Fruit fly (Drosophila melanogaster) whole organism, embryonic: Measurements from ENCODE around the gene CG31816.

Source experiments
- CG10462 ChIP-seq: fragments of 200-800 bp; sonication (Bioruptor generic); optimal IDR thresholded peaks from 2 replicates; lab custom pipeline; 2016; ENCODE audit warnings: missing biosample characterization, missing genetic modification characterization
- CG12071 ChIP-seq: fragments of 200-800 bp; sonication (Bioruptor generic); optimal IDR thresholded peaks from 3 replicates; lab custom pipeline; 2018; ENCODE audit warnings: missing biosample characterization, mild to moderate bottlenecking, missing genetic modification characterization
- CG14441 ChIP-seq: fragments of 200-800 bp; sonication (Bioruptor generic); IDR thresholded peaks from 2 replicates; pipeline ENCODE4 v1.3.6; 2022; ENCODE audit warnings: missing biosample characterization, missing genetic modification characterization
- CG14710 ChIP-seq: fragments of 200-800 bp; sonication (Bioruptor generic); optimal IDR thresholded peaks from 3 replicates; lab custom pipeline; 2019; ENCODE audit warnings: missing biosample characterization, mild to moderate bottlenecking, missing genetic modification characterization, moderate library complexity
- CG1529 ChIP-seq: fragments of 200-800 bp; sonication (Bioruptor generic); optimal IDR thresholded peaks from 3 replicates; lab custom pipeline; 2018; ENCODE audit warnings: missing biosample characterization, missing genetic modification characterization
- CG16779 ChIP-seq: fragments of 200-800 bp; sonication (Bioruptor generic); IDR thresholded peaks from 2 replicates; pipeline ENCODE4 v1.3.6; 2022; ENCODE audit warnings: missing biosample characterization, missing genetic modification characterization
- CG16815 ChIP-seq: fragments of 200-800 bp; sonication (Bioruptor generic); optimal IDR thresholded peaks from 3 replicates; lab custom pipeline; 2017; ENCODE audit warnings: missing biosample characterization, mild to moderate bottlenecking, missing genetic modification characterization
- CG17359 ChIP-seq: fragments of 200-800 bp; sonication (Bioruptor generic); optimal IDR thresholded peaks from 3 replicates; lab custom pipeline; 2018; ENCODE audit warnings: missing biosample characterization, mild to moderate bottlenecking, missing genetic modification characterization, moderate library complexity
- CG1792 ChIP-seq: fragments of 200-800 bp; sonication (Bioruptor generic); optimal IDR thresholded peaks from 2 replicates; lab custom pipeline; 2016; ENCODE audit warnings: missing biosample characterization, missing genetic modification characterization
- CG18262 ChIP-seq: fragments of 200-800 bp; optimal IDR thresholded peaks from 3 replicates; lab custom pipeline; 2019; ENCODE audit warnings: missing biosample characterization, mild to moderate bottlenecking, missing genetic modification characterization, moderate library complexity
- CG2199 ChIP-seq: fragments of 200-800 bp; sonication (Bioruptor generic); IDR thresholded peaks from 3 replicates; pipeline ENCODE4 v1.3.6; 2022; ENCODE audit warnings: missing biosample characterization, missing genetic modification characterization
- CG30431 ChIP-seq: fragments of 200-800 bp; sonication (Bioruptor generic); optimal IDR thresholded peaks from 2 replicates; lab custom pipeline; 2017; ENCODE audit warnings: missing biosample characterization, missing genetic modification characterization
- CG31441 ChIP-seq: fragments of 200-800 bp; sonication (Bioruptor generic); IDR thresholded peaks from 2 replicates; pipeline ENCODE4 v1.3.6; 2022; ENCODE audit warnings: missing biosample characterization, missing genetic modification characterization
- CG3163 ChIP-seq: fragments of 200-800 bp; sonication (Bioruptor generic); optimal IDR thresholded peaks from 3 replicates; lab custom pipeline; 2016; ENCODE audit warnings: missing biosample characterization, missing genetic modification characterization
- CG6854 ChIP-seq: fragments of 200-800 bp; sonication (Bioruptor generic); optimal IDR thresholded peaks from 3 replicates; lab custom pipeline; 2017; ENCODE audit warnings: missing biosample characterization, mild to moderate bottlenecking, missing genetic modification characterization
- CG7987 ChIP-seq: fragments of 200-800 bp; sonication (Bioruptor generic); optimal IDR thresholded peaks from 2 replicates; lab custom pipeline; 2018; ENCODE audit warnings: missing biosample characterization, mild to moderate bottlenecking, missing genetic modification characterization, moderate library complexity
- CG8290 ChIP-seq, 3 experiments: fragments of 200-800 bp; sonication (Bioruptor generic); optimal IDR thresholded peaks; 2 replicates each; lab custom pipeline; 2016 to 2019; ENCODE audit warnings: missing biosample characterization in 3 of 3, missing genetic modification characterization in 3 of 3, mild to moderate bottlenecking in 2 of 3, moderate library complexity in 1 of 3
- CG8359 ChIP-seq: fragments of 200-800 bp; sonication (Bioruptor generic); optimal IDR thresholded peaks from 2 replicates; lab custom pipeline; 2017; ENCODE audit warnings: missing biosample characterization, mild to moderate bottlenecking, missing genetic modification characterization, borderline replicate concordance
- Deaf1 ChIP-seq: fragments of 200-800 bp; optimal IDR thresholded peaks from 3 replicates; lab custom pipeline; 2019; ENCODE audit warnings: missing biosample characterization, mild to moderate bottlenecking, missing genetic modification characterization, moderate library complexity
- Drgx ChIP-seq: fragments of 200-800 bp; sonication (Bioruptor generic); IDR thresholded peaks from 2 replicates; pipeline ENCODE4 v1.3.6; 2022; ENCODE audit warnings: missing biosample characterization, missing genetic modification characterization
- Eip74EF ChIP-seq, 2 experiments: fragments of 200-800 bp in 1 of 2; fragments of >200 bp in 1 of 2; sonication (Bioruptor generic) in 1 of 2; optimal IDR thresholded peaks; 2 replicates each; lab custom pipeline; 2017 to 2019; ENCODE audit warnings: missing biosample characterization in 2 of 2, missing genetic modification characterization in 2 of 2, mild to moderate bottlenecking in 1 of 2, moderate library complexity in 1 of 2
- Mad ChIP-seq: fragments of 200-800 bp; sonication (Bioruptor generic); optimal IDR thresholded peaks from 2 replicates; lab custom pipeline; 2016; ENCODE audit warnings: missing biosample characterization, missing genetic modification characterization
- Med ChIP-seq: fragments of 200-800 bp; sonication (Bioruptor generic); peaks from one replicate; lab custom pipeline; 2016; ENCODE audit warnings: missing biosample characterization, missing genetic modification characterization, mild to moderate bottlenecking, inconsistent platforms, moderate library complexity
- Optix ChIP-seq: fragments of 200-800 bp; sonication (Bioruptor generic); IDR thresholded peaks from 3 replicates; pipeline ENCODE4 v1.3.6; 2022; ENCODE audit warnings: missing biosample characterization, missing genetic modification characterization
- Sox100B ChIP-seq: fragments of 200-800 bp; sonication (Bioruptor generic); optimal IDR thresholded peaks from 3 replicates; lab custom pipeline; 2018; ENCODE audit warnings: missing biosample characterization, mild to moderate bottlenecking, missing genetic modification characterization
- Stat92E ChIP-seq, 3 experiments: fragments of >200 bp in 2 of 3; fragments of 200-800 bp in 1 of 3; sonication (Bioruptor generic) in 1 of 3; optimal IDR thresholded peaks; 2 replicates each; lab custom pipeline; 2017 to 2019; ENCODE audit warnings: missing biosample characterization in 3 of 3, missing genetic modification characterization in 3 of 3, mild to moderate bottlenecking in 1 of 3, moderate library complexity in 1 of 3
- Vsx1 ChIP-seq: fragments of 200-800 bp; sonication (Bioruptor generic); optimal IDR thresholded peaks from 2 replicates; lab custom pipeline; 2017; ENCODE audit warnings: missing biosample characterization, mild to moderate bottlenecking, missing genetic modification characterization, missing genetic modification reagents
- abd-A ChIP-seq: fragments of 200-800 bp; sonication (Bioruptor generic); optimal IDR thresholded peaks from 3 replicates; lab custom pipeline; 2019; ENCODE audit warnings: missing biosample characterization, mild to moderate bottlenecking, missing genetic modification characterization, moderate library complexity
- bcd ChIP-seq: fragments of 200-800 bp; sonication (Bioruptor generic); optimal IDR thresholded peaks from 2 replicates; lab custom pipeline; 2017; ENCODE audit warnings: missing biosample characterization, mild to moderate bottlenecking, missing genetic modification characterization
- bigmax ChIP-seq: fragments of 200-800 bp; sonication (Bioruptor generic); optimal IDR thresholded peaks from 2 replicates; lab custom pipeline; 2018; ENCODE audit warnings: missing biosample characterization, mild to moderate bottlenecking, missing genetic modification characterization
- chif ChIP-seq, 2 experiments: fragments of 200-800 bp; sonication (Bioruptor generic); optimal IDR thresholded peaks; 3 replicates each; lab custom pipeline; 2016; ENCODE audit warnings: missing biosample characterization in 2 of 2, missing genetic modification characterization in 2 of 2
- crol ChIP-seq: fragments of 200-800 bp; sonication (Bioruptor generic); IDR thresholded peaks from 2 replicates; pipeline ENCODE4 v1.3.6; 2022; ENCODE audit warnings: missing biosample characterization, missing genetic modification characterization
- dmrt99B ChIP-seq: fragments of 200-800 bp; sonication (Bioruptor generic); optimal IDR thresholded peaks from 2 replicates; lab custom pipeline; 2018; ENCODE audit warnings: missing biosample characterization, mild to moderate bottlenecking, missing genetic modification characterization, moderate library complexity
- eyg ChIP-seq: fragments of 200-800 bp; sonication (Bioruptor generic); optimal IDR thresholded peaks from 3 replicates; lab custom pipeline; 2016; ENCODE audit warnings: missing biosample characterization, missing genetic modification characterization
- grn ChIP-seq: fragments of 200-800 bp; sonication (Bioruptor generic); optimal IDR thresholded peaks from 3 replicates; lab custom pipeline; 2017; ENCODE audit warnings: missing biosample characterization, missing genetic modification characterization
- lab ChIP-seq: fragments of 200-800 bp; sonication (Bioruptor generic); optimal IDR thresholded peaks from 3 replicates; lab custom pipeline; 2017; ENCODE audit warnings: missing biosample characterization, missing genetic modification characterization, mild to moderate bottlenecking, moderate library complexity, missing genetic modification reagents
- lov ChIP-seq, 2 experiments: fragments of 200-800 bp in 1 of 2; fragments of >200 bp in 1 of 2; sonication (Bioruptor generic) in 1 of 2; IDR thresholded peaks in 1 of 2; optimal IDR thresholded peaks in 1 of 2; 2 replicates in 1 of 2; 3 replicates in 1 of 2; pipeline versions ENCODE4 v1.3.6 to Lab custom; 2017 to 2022; ENCODE audit warnings: missing biosample characterization in 1 of 2, missing genetic modification characterization in 1 of 2
- nerfin-2 ChIP-seq: fragments of 200-800 bp; sonication (Bioruptor generic); IDR thresholded peaks from 2 replicates; pipeline ENCODE4 v1.3.6; 2022; ENCODE audit warnings: missing biosample characterization, missing genetic modification characterization; ENCODE audit not compliant: partially characterized antibody
- ranshi ChIP-seq: fragments of 200-800 bp; sonication (Bioruptor generic); IDR thresholded peaks from 2 replicates; pipeline ENCODE4 v1.3.6; 2022; ENCODE audit warnings: missing biosample characterization, missing genetic modification characterization
- repo ChIP-seq: fragments of 200-800 bp; sonication (Bioruptor generic); optimal IDR thresholded peaks from 2 replicates; lab custom pipeline; 2016; ENCODE audit warnings: missing biosample characterization, missing genetic modification characterization
- rib ChIP-seq: fragments of 200-800 bp; sonication (Bioruptor generic); IDR thresholded peaks from 2 replicates; pipeline ENCODE4 v1.3.6; 2022; ENCODE audit warnings: missing biosample characterization, missing genetic modification characterization
- sqz ChIP-seq: fragments of 200-800 bp; sonication (Bioruptor generic); optimal IDR thresholded peaks from 3 replicates; lab custom pipeline; 2018; ENCODE audit warnings: missing biosample characterization, mild to moderate bottlenecking, missing genetic modification characterization
- sr ChIP-seq: fragments of 200-800 bp; sonication (Bioruptor generic); IDR thresholded peaks from 3 replicates; pipeline ENCODE4 v1.3.6; 2022; ENCODE audit warnings: missing biosample characterization, missing genetic modification characterization
- twi ChIP-seq: fragments of 200-800 bp; optimal IDR thresholded peaks from 2 replicates; lab custom pipeline; 2019; ENCODE audit warnings: missing biosample characterization, mild to moderate bottlenecking, missing genetic modification characterization, moderate library complexity
- vvl ChIP-seq: fragments of 200-800 bp; sonication (Bioruptor generic); IDR thresholded peaks from 2 replicates; pipeline ENCODE4 v1.3.6; 2022; ENCODE audit warnings: missing biosample characterization, missing genetic modification characterization
- wdn ChIP-seq: fragments of 200-800 bp; sonication (Bioruptor generic); IDR thresholded peaks from 2 replicates; pipeline ENCODE4 v1.3.6; 2022; ENCODE audit warnings: missing biosample characterization, missing genetic modification characterization
- zfh1 ChIP-seq: fragments of 200-800 bp; sonication (Bioruptor generic); IDR thresholded peaks from 3 replicates; pipeline ENCODE4 v1.3.6; 2022; ENCODE audit warnings: missing biosample characterization, missing genetic modification characterization

CG31816 gene

DNA sequence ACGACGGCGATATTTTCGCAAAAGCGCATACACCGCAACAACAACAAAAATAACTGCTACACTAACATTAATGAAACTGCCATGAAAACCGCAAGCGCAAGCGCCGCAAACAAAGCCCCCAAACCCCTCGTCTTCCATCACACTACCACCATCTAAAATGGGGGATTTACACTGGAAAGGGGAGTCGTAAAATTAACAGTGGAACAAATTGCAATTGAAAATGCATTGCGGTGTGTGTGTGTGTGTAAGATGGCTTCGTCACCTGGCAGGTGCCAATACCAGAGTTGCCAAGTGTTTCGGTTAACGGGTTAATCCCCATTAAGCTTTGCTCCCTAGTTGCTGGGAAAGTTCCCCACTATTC is 20.1 kb upstream of the CG31816 start (continued):
- TF ChIP-seq CG14441 (GFP tag; lab: Robert Waterston, UW) (no peak), abd-A (tag; lab: Kevin White, UChicago) (no peak), CG18262 (tag; lab: Kevin White, UChicago) (no peak)

DNA sequence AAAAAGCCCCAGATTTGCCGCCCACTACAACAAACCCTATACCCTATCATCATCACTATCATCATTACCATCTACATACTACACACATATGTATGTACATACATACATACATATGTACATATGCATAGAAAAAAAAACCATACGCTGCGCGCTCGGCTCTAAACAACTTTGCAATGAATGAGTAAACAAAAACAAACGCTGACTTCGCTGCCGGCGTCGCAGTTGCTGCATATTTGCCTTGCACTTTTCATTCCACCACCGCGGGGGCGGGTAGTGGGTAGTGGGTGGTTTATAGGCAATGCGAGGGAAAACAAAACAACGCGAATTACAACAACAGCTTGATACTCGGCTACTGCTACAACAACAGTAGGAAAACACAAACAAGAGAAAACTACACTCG is 19.3 kb upstream of the CG31816 start:
- no peak for TF ChIP-seq CG16815 (GFP tag; lab: Kevin White, UChicago)
- TF ChIP-seq Mad (GFP tag; lab: Kevin White, UChicago), result no peak
- peak; percentile 34 for TF ChIP-seq CG12071 (GFP tag; lab: Kevin White, UChicago)
- TF ChIP-seq repo, result no peak
- peak; percentile 52 for TF ChIP-seq CG1792 (GFP tag; lab: Kevin White, UChicago)
- TF ChIP-seq CG10462 (GFP tag; lab: Kevin White, UChicago), result no peak
- TF ChIP-seq rib (GFP tag; lab: Robert Waterston, UW), result 0 out of 2 replicates have a peak, but pooled peaks have one; percentile 29
- no peak for TF ChIP-seq chif (GFP tag; optimal IDR thresholded peaks at IDR 0.05; lab: Kevin White, UChicago)
- TF ChIP-seq zfh1, result 0 out of 3 replicates have a peak, but pooled peaks have one; percentile 30
- TF ChIP-seq bcd (GFP tag; lab: Kevin White, UChicago), result no peak
- peak; percentile 26; the same call in 1 of the 2 replicates for TF ChIP-seq CG16779 (GFP tag; lab: Robert Waterston, UW)
- peak; percentile 62 for TF ChIP-seq Med (GFP tag; lab: Kevin White, UChicago)
- peak; percentile 71 for TF ChIP-seq Drgx (GFP tag; lab: Robert Waterston, UW)
- TF ChIP-seq Eip74EF (GFP tag; optimal IDR thresholded peaks at IDR 0.05; lab: Kevin White, UChicago), result peak in 1 of 2 experiments; percentile 44
- peak; percentile 24 for TF ChIP-seq CG14710 (tag; lab: Kevin White, UChicago)
- TF ChIP-seq sr (GFP tag; lab: Robert Waterston, UW), result 0 out of 3 replicates have a peak, but pooled peaks have one; percentile 38
- peak; percentile 71 for TF ChIP-seq crol (GFP tag; lab: Robert Waterston, UW)
- no peak for TF ChIP-seq bigmax (GFP tag; lab: Kevin White, UChicago)
- TF ChIP-seq CG7987 (GFP tag; lab: Kevin White, UChicago), result peak; percentile 39
- TF ChIP-seq Stat92E (GFP tag; optimal IDR thresholded peaks at IDR 0.05; lab: Kevin White, UChicago), result no peak
- TF ChIP-seq CG1529, result peak; percentile 29
- TF ChIP-seq Deaf1 (tag; lab: Kevin White, UChicago), result no peak
- no peak for TF ChIP-seq wdn
- TF ChIP-seq nerfin-2 (GFP tag; lab: Robert Waterston, UW), result no peak
- no peak for TF ChIP-seq CG8290 (GFP tag; optimal IDR thresholded peaks at IDR 0.05; lab: Kevin White, UChicago)
- peak in 1 of 2 experiments; percentile 37 for TF ChIP-seq CG8290 (tag; optimal IDR thresholded peaks at IDR 0.05; lab: Kevin White, UChicago)
- TF ChIP-seq CG31441, result 0 out of 2 replicates have a peak, but pooled peaks have one; percentile 7
- TF ChIP-seq CG30431, result no peak
- peak; percentile 16; the same call in 1 of the 2 replicates for TF ChIP-seq vvl
- TF ChIP-seq grn (GFP tag; lab: Kevin White, UChicago), result peak; percentile 20
- TF ChIP-seq ranshi (GFP tag; lab: Robert Waterston, UW), result 0 out of 2 replicates have a peak, but pooled peaks have one; percentile 20
- TF ChIP-seq CG17359 (tag; lab: Kevin White, UChicago), result peak; percentile 45
- TF ChIP-seq Optix (GFP tag; lab: Robert Waterston, UW), result no peak
- TF ChIP-seq eyg (GFP tag; lab: Kevin White, UChicago), result no peak
- no peak for TF ChIP-seq CG6854 (GFP tag; lab: Kevin White, UChicago)
- no peak for TF ChIP-seq lov (optimal IDR thresholded peaks at IDR 0.05; lab: Kevin White, UChicago)
- peak; percentile 74; the same call in 1 of the 3 replicates for TF ChIP-seq lov (GFP tag; IDR thresholded peaks at IDR 0.05; lab: Robert Waterston, UW)
- peak; percentile 27 for TF ChIP-seq Sox100B (GFP tag; lab: Kevin White, UChicago)
- TF ChIP-seq twi (tag; lab: Kevin White, UChicago), result peak; percentile 44
- 0 out of 3 replicates have a peak, but pooled peaks have one; percentile 65 for TF ChIP-seq CG2199 (GFP tag; lab: Robert Waterston, UW)
- peak; percentile 70 for TF ChIP-seq sqz (GFP tag; lab: Kevin White, UChicago)
- TF ChIP-seq dmrt99B, result peak; percentile 5
- peak; percentile 8 for TF ChIP-seq CG8359 (GFP tag; lab: Kevin White, UChicago)
- peak; percentile 16 for TF ChIP-seq Vsx1 (GFP tag; lab: Kevin White, UChicago)
- TF ChIP-seq CG3163, result no peak
- peak; percentile 15 for TF ChIP-seq lab
